Fruit fly (Drosophila melanogaster): ENCODE results near the gene Met.
A peak's percentile ranks its signal among the peaks of the same experiment; 100 is the strongest.

The Met gene

dm6 chrX:11660476-11660875, 44.6 kb downstream of the Met start (continued):
- peak; percentile 6 for TF ChIP-seq BtbVII (GFP tag; optimal IDR thresholded peaks at IDR 0.05)
- TF ChIP-seq CG17328 (GFP tag; IDR thresholded peaks at IDR 0.05) = peak; percentile 23; the same call in 1 of the 2 replicates
- TF ChIP-seq CG17361 (GFP tag; IDR thresholded peaks at IDR 0.05) = 0 out of 3 replicates have a peak, but pooled peaks have one; percentile 16
- no peak for TF ChIP-seq CG1647 (GFP tag; optimal IDR thresholded peaks at IDR 0.05)
- TF ChIP-seq sc (optimal IDR thresholded peaks at IDR 0.05) = no peak
- peak; percentile 18 for TF ChIP-seq sc (GFP tag; optimal IDR thresholded peaks at IDR 0.05)
- no peak for TF ChIP-seq gro (GFP tag; optimal IDR thresholded peaks at IDR 0.05)
- peak; percentile 54 for TF ChIP-seq CG2678 (tag; optimal IDR thresholded peaks at IDR 0.05)
- TF ChIP-seq lola (GFP tag; optimal IDR thresholded peaks at IDR 0.05) = no peak
- TF ChIP-seq CG31365 (tag; optimal IDR thresholded peaks at IDR 0.05) = peak; percentile 48
- peak; percentile 66; the same call in 1 of the 2 replicates for TF ChIP-seq stc (GFP tag; IDR thresholded peaks at IDR 0.05)
- TF ChIP-seq CG16813 (GFP tag; IDR thresholded peaks at IDR 0.05; ENCODE audit: partially characterized antibody) = no peak
- peak; percentile 89 for TF ChIP-seq Med (GFP tag)
- TF ChIP-seq CG8089 (GFP tag; optimal IDR thresholded peaks at IDR 0.05) = peak; percentile 50
- no peak for TF ChIP-seq twi (tag; optimal IDR thresholded peaks at IDR 0.05)
- no peak for TF ChIP-seq CG10274 (GFP tag; optimal IDR thresholded peaks at IDR 0.05)
- TF ChIP-seq CG8359 (GFP tag; optimal IDR thresholded peaks at IDR 0.05; ENCODE audit: borderline replicate concordance) = peak; percentile 32
- TF ChIP-seq dysf (GFP tag; IDR thresholded peaks at IDR 0.05) = peak; percentile 38; the same call in 1 of the 3 replicates
- TF ChIP-seq CG13894 (tag; optimal IDR thresholded peaks at IDR 0.05) = no peak
- no peak for TF ChIP-seq Hr39 (optimal IDR thresholded peaks at IDR 0.05)
- peak; percentile 52 for TF ChIP-seq Mes4 (GFP tag; optimal IDR thresholded peaks at IDR 0.05)
- TF ChIP-seq CG15269 (tag; optimal IDR thresholded peaks at IDR 0.05) = peak; percentile 40
- TF ChIP-seq MTF-1 (GFP tag; optimal IDR thresholded peaks at IDR 0.05; ENCODE audit: borderline replicate concordance) = peak; percentile 53
- peak; percentile 80 for TF ChIP-seq Asciz (GFP tag; optimal IDR thresholded peaks at IDR 0.05)
- no peak for TF ChIP-seq CG18619 (GFP tag; optimal IDR thresholded peaks at IDR 0.05)
- no peak for TF ChIP-seq az2 (GFP tag; optimal IDR thresholded peaks at IDR 0.05)
- TF ChIP-seq E2f2 (GFP tag; IDR thresholded peaks at IDR 0.05) = no peak
- TF ChIP-seq CG6654 (GFP tag; optimal IDR thresholded peaks at IDR 0.05) = no peak
- TF ChIP-seq Poxn (GFP tag; IDR thresholded peaks at IDR 0.05) = no peak
- TF ChIP-seq CG11504 (tag; optimal IDR thresholded peaks at IDR 0.05) = peak; percentile 47
- TF ChIP-seq CG18599 (GFP tag; optimal IDR thresholded peaks at IDR 0.05) = peak; percentile 38
- TF ChIP-seq pzg (GFP tag; optimal IDR thresholded peaks at IDR 0.05) = no peak
- no peak for TF ChIP-seq ato (GFP tag; IDR thresholded peaks at IDR 0.05; ENCODE audit: partially characterized antibody)
- no peak for TF ChIP-seq pb (GFP tag; optimal IDR thresholded peaks at IDR 0.05)
- no peak for TF ChIP-seq Kr (GFP tag; optimal IDR thresholded peaks at IDR 0.05)
- TF ChIP-seq Pdp1 (GFP tag; optimal IDR thresholded peaks at IDR 0.05) = peak in 1 of 2 experiments; percentile 1
- peak; percentile 44 for TF ChIP-seq CG10209 (GFP tag; optimal IDR thresholded peaks at IDR 0.05)
- no peak for TF ChIP-seq pan (optimal IDR thresholded peaks at IDR 0.05)
- TF ChIP-seq pan (GFP tag; optimal IDR thresholded peaks at IDR 0.05 in 1 of 2, IDR thresholded peaks at IDR 0.05 in 1 of 2) = peak in 1 of 2 experiments; percentile 13
- peak; percentile 3 for TF ChIP-seq CTCF (GFP tag; optimal IDR thresholded peaks at IDR 0.05)
- TF ChIP-seq CG11398 (GFP tag; optimal IDR thresholded peaks at IDR 0.05) = peak; percentile 44
- peak; percentile 6 for TF ChIP-seq CG4424 (GFP tag; optimal IDR thresholded peaks at IDR 0.05)
- peak; percentile 56 for TF ChIP-seq Blimp-1 (GFP tag; optimal IDR thresholded peaks at IDR 0.05)
- peak; percentile 5 for TF ChIP-seq Side (GFP tag; optimal IDR thresholded peaks at IDR 0.05)
- no peak for TF ChIP-seq cad (GFP tag; optimal IDR thresholded peaks at IDR 0.05)
- TF ChIP-seq Sox100B (GFP tag; optimal IDR thresholded peaks at IDR 0.05) = peak; percentile 54
- peak; percentile 11 for TF ChIP-seq caup (GFP tag; optimal IDR thresholded peaks at IDR 0.05; ENCODE audit: severe bottlenecking)
- TF ChIP-seq CG4854 (GFP tag; optimal IDR thresholded peaks at IDR 0.05) = peak; percentile 20
- peak; percentile 8 for TF ChIP-seq ewg (GFP tag; optimal IDR thresholded peaks at IDR 0.05)
- peak; percentile 9 for TF ChIP-seq Fer3 (tag; optimal IDR thresholded peaks at IDR 0.05)
- TF ChIP-seq CG3838 (GFP tag; optimal IDR thresholded peaks at IDR 0.05) = no peak
